Worm (Caenorhabditis elegans) whole organism, L4 larva: Measurements from ENCODE around the gene W08E12.2.

Experiments used
- F10B5.3 ChIP-seq: sonication (generic microtip); optimal IDR thresholded peaks from 2 replicates; lab custom pipeline; 2016; ENCODE audit warnings: mild to moderate bottlenecking, missing genetic modification characterization, missing compliant biosample characterization
- F26F4.8 ChIP-seq: fragments of 200-800 bp; sonication (Bioruptor generic); conservative IDR thresholded peaks from 2 replicates; pipeline ENCODE4 v1.3.6; 2022; ENCODE audit warnings: missing genetic modification characterization, missing compliant biosample characterization
- T20F7.1 ChIP-seq: fragments of 200-800 bp; sonication (Bioruptor generic); optimal IDR thresholded peaks from 2 replicates; lab custom pipeline; 2018; ENCODE audit warnings: mild to moderate bottlenecking, missing genetic modification characterization, missing compliant biosample characterization
- Y105C5A.15 ChIP-seq: fragments of 200-800 bp; sonication (Bioruptor generic); IDR thresholded peaks from 2 replicates; pipeline ENCODE4 v1.3.6; 2022; ENCODE audit warnings: missing genetic modification characterization, missing compliant biosample characterization
- Y5F2A.4 ChIP-seq: fragments of 200-800 bp; sonication (Bioruptor generic); optimal IDR thresholded peaks from 2 replicates; lab custom pipeline; 2018; ENCODE audit warnings: mild to moderate bottlenecking, missing genetic modification characterization, missing compliant biosample characterization
- aha-1 ChIP-seq: fragments of 150-350 bp; peaks from one replicate; lab custom pipeline; 2014; ENCODE audit warnings: missing biosample characterization, missing genetic modification characterization
- arid-1 ChIP-seq: fragments of 200-800 bp; sonication (Bioruptor generic); conservative IDR thresholded peaks from 2 replicates; pipeline ENCODE4 v1.3.6; 2022; ENCODE audit warnings: missing genetic modification reagents, missing genetic modification characterization, missing compliant biosample characterization
- attf-4 ChIP-seq: sonication (generic microtip); optimal IDR thresholded peaks from 3 replicates; lab custom pipeline; 2017; ENCODE audit warnings: missing biosample characterization, missing genetic modification characterization
- ceh-28 ChIP-seq: fragments of 150-350 bp; optimal IDR thresholded peaks from 2 replicates; lab custom pipeline; 2014; ENCODE audit warnings: missing biosample characterization, missing genetic modification reagents, missing genetic modification characterization
- ctbp-1 ChIP-seq: fragments of 200-800 bp; sonication (Bioruptor generic); IDR thresholded peaks from 2 replicates; pipeline ENCODE4 v1.3.6; 2022; ENCODE audit warnings: missing genetic modification reagents, missing genetic modification characterization, missing compliant biosample characterization
- daf-16 ChIP-seq, 3 experiments: sonication (generic microtip); optimal IDR thresholded peaks; 2 replicates each; lab custom pipeline; 2016 to 2017; ENCODE audit warnings: missing genetic modification characterization in 3 of 3, missing genetic modification reagents in 3 of 3, mild to moderate bottlenecking in 2 of 3, missing compliant biosample characterization in 2 of 3, missing biosample characterization in 1 of 3, moderate library complexity in 1 of 3
- dmd-9 ChIP-seq: fragments of 200-800 bp; sonication (Bioruptor generic); IDR thresholded peaks from 2 replicates; pipeline ENCODE4 v1.3.6; 2022; ENCODE audit warnings: missing genetic modification reagents, missing genetic modification characterization, missing compliant biosample characterization
- dpl-1 ChIP-seq: fragments of 150-350 bp; optimal IDR thresholded peaks from 2 replicates; lab custom pipeline; 2014; ENCODE audit warnings: missing biosample characterization, missing genetic modification reagents, missing genetic modification characterization
- duxl-1 ChIP-seq: sonication (generic microtip); optimal IDR thresholded peaks from 2 replicates; lab custom pipeline; 2016; ENCODE audit warnings: mild to moderate bottlenecking, missing genetic modification characterization, moderate library complexity, missing compliant biosample characterization; ENCODE audit not compliant: poor library complexity
- egl-27 ChIP-seq: sonication (generic microtip); optimal IDR thresholded peaks from 3 replicates; lab custom pipeline; 2017; ENCODE audit warnings: missing biosample characterization, missing genetic modification reagents, missing genetic modification characterization
- egl-43 ChIP-seq: fragments of 200-800 bp; sonication (Bioruptor generic); IDR thresholded peaks from 2 replicates; pipeline ENCODE4 v1.3.6; 2022; ENCODE audit warnings: missing genetic modification reagents, missing genetic modification characterization, missing compliant biosample characterization
- fkh-10 ChIP-seq: fragments of 150-350 bp; optimal IDR thresholded peaks from 2 replicates; lab custom pipeline; 2014; ENCODE audit warnings: missing biosample characterization, missing genetic modification reagents, missing genetic modification characterization
- jun-1 ChIP-seq: fragments of 150-350 bp; optimal IDR thresholded peaks from 2 replicates; lab custom pipeline; 2014; ENCODE audit warnings: missing biosample characterization, missing genetic modification reagents, missing genetic modification characterization
- lim-7 ChIP-seq: fragments of 200-800 bp; sonication (Bioruptor generic); IDR thresholded peaks from 2 replicates; pipeline ENCODE4 v1.3.6; 2022; ENCODE audit warnings: missing genetic modification characterization, missing compliant biosample characterization
- lin-1 ChIP-seq: fragments of 200-800 bp; sonication (Bioruptor generic); IDR thresholded peaks from 2 replicates; pipeline ENCODE4 v1.3.6; 2022; ENCODE audit warnings: missing genetic modification reagents, missing genetic modification characterization, missing compliant biosample characterization
- lin-29 ChIP-seq: fragments of 200-800 bp; sonication (Bioruptor generic); IDR thresholded peaks from 2 replicates; pipeline ENCODE4 v1.3.6; 2022; ENCODE audit warnings: missing genetic modification reagents, missing genetic modification characterization, missing compliant biosample characterization
- lin-38 ChIP-seq: fragments of 200-800 bp; sonication (Bioruptor generic); IDR thresholded peaks from 2 replicates; pipeline ENCODE4 v1.3.6; 2022; ENCODE audit warnings: missing genetic modification reagents, missing genetic modification characterization, missing compliant biosample characterization
- lsy-2 ChIP-seq, 2 experiments: fragments of 150-350 bp in 1 of 2; sonication (generic microtip) in 1 of 2; optimal IDR thresholded peaks; 2 replicates each; lab custom pipeline; 2014 to 2017; ENCODE audit warnings: missing biosample characterization in 2 of 2, missing genetic modification characterization in 2 of 2
- mdl-1 ChIP-seq, 2 experiments: fragments of 150-350 bp in 1 of 2; sonication (generic microtip) in 1 of 2; optimal IDR thresholded peaks; 2 replicates each; lab custom pipeline; 2014 to 2017; ENCODE audit warnings: missing biosample characterization in 2 of 2, missing genetic modification characterization in 2 of 2
- mdt-29 ChIP-seq: fragments of 200-800 bp; sonication (Bioruptor generic); IDR thresholded peaks from 2 replicates; pipeline ENCODE4 v1.3.6; 2022; ENCODE audit warnings: missing genetic modification reagents, missing genetic modification characterization, missing compliant biosample characterization
- nhr-10 ChIP-seq: fragments of 150-350 bp; optimal IDR thresholded peaks from 2 replicates; lab custom pipeline; 2014; ENCODE audit warnings: missing biosample characterization, missing genetic modification characterization
- nhr-102 ChIP-seq: sonication (generic microtip); optimal IDR thresholded peaks from 2 replicates; lab custom pipeline; 2016; ENCODE audit warnings: mild to moderate bottlenecking, missing genetic modification characterization, moderate library complexity, missing compliant biosample characterization
- nhr-25 ChIP-seq: sonication (generic microtip); optimal IDR thresholded peaks from 2 replicates; lab custom pipeline; 2017; ENCODE audit warnings: missing genetic modification characterization, mild to moderate bottlenecking, missing compliant biosample characterization, antibody characterized with exemption, moderate library complexity, borderline replicate concordance; ENCODE audit not compliant: insufficient read depth
- nhr-28 ChIP-seq: fragments of 150-350 bp; optimal IDR thresholded peaks from 2 replicates; lab custom pipeline; 2014; ENCODE audit warnings: missing biosample characterization, missing genetic modification characterization
- nhr-41 ChIP-seq: fragments of 200-800 bp; sonication (Bioruptor generic); IDR thresholded peaks from 2 replicates; pipeline ENCODE4 v1.3.6; 2022; ENCODE audit warnings: missing genetic modification reagents, missing genetic modification characterization, missing compliant biosample characterization
- nhr-76 ChIP-seq: fragments of 150-350 bp; optimal IDR thresholded peaks from 2 replicates; lab custom pipeline; 2014; ENCODE audit warnings: missing biosample characterization, missing genetic modification characterization
- nhr-77 ChIP-seq: fragments of 150-350 bp; optimal IDR thresholded peaks from 2 replicates; lab custom pipeline; 2014; ENCODE audit warnings: missing biosample characterization, missing genetic modification characterization
- pha-4 ChIP-seq, 2 experiments: fragments of 150-350 bp in 1 of 2; fragments of 200-800 bp in 1 of 2; sonication (Bioruptor generic) in 1 of 2; IDR thresholded peaks in 1 of 2; optimal IDR thresholded peaks in 1 of 2; 2 replicates each; pipeline versions ENCODE4 v1.3.6 to Lab custom; 2014 to 2022; ENCODE audit warnings: missing genetic modification characterization in 2 of 2, missing genetic modification reagents in 2 of 2, missing biosample characterization in 1 of 2, missing compliant biosample characterization in 1 of 2
- php-3 ChIP-seq: fragments of 200-800 bp; sonication (Bioruptor generic); IDR thresholded peaks from 2 replicates; pipeline ENCODE4 v1.3.6; 2022; ENCODE audit warnings: missing genetic modification reagents, missing genetic modification characterization, missing compliant biosample characterization
- pqm-1 ChIP-seq: sonication (generic microtip); optimal IDR thresholded peaks from 2 replicates; lab custom pipeline; 2017; ENCODE audit warnings: missing biosample characterization, missing genetic modification characterization
- saeg-2 ChIP-seq: fragments of 200-800 bp; sonication (Bioruptor generic); IDR thresholded peaks from 2 replicates; pipeline ENCODE4 v1.3.6; 2022; ENCODE audit warnings: missing genetic modification reagents, missing genetic modification characterization, missing compliant biosample characterization
- snpc-1.2 ChIP-seq: fragments of 200-800 bp; sonication (Bioruptor generic); IDR thresholded peaks from 2 replicates; pipeline ENCODE4 v1.3.6; 2022; ENCODE audit warnings: missing genetic modification reagents, missing genetic modification characterization, missing compliant biosample characterization
- snpc-4 ChIP-seq: fragments of 150-350 bp; optimal IDR thresholded peaks from 2 replicates; lab custom pipeline; 2014; ENCODE audit warnings: missing biosample characterization, missing genetic modification characterization
- spr-1 ChIP-seq: sonication (generic microtip); optimal IDR thresholded peaks from 2 replicates; lab custom pipeline; 2016; ENCODE audit warnings: mild to moderate bottlenecking, missing genetic modification characterization, missing compliant biosample characterization
- spr-3 ChIP-seq: fragments of 200-800 bp; sonication (Bioruptor generic); optimal IDR thresholded peaks from 2 replicates; lab custom pipeline; 2018; ENCODE audit warnings: mild to moderate bottlenecking, missing genetic modification characterization, missing compliant biosample characterization
- tag-97 ChIP-seq: fragments of 200-800 bp; sonication (Bioruptor generic); IDR thresholded peaks from 2 replicates; pipeline ENCODE4 v1.3.6; 2022; ENCODE audit warnings: missing genetic modification characterization, missing compliant biosample characterization
- unc-39 ChIP-seq: sonication (generic microtip); optimal IDR thresholded peaks from 2 replicates; lab custom pipeline; 2017; ENCODE audit warnings: missing biosample characterization, missing genetic modification characterization
- vab-7 ChIP-seq: fragments of 200-800 bp; sonication (Bioruptor generic); IDR thresholded peaks from 2 replicates; pipeline ENCODE4 v1.3.6; 2022; ENCODE audit warnings: missing genetic modification reagents, missing genetic modification characterization, missing compliant biosample characterization
- zag-1 ChIP-seq: fragments of 150-350 bp; optimal IDR thresholded peaks from 2 replicates; lab custom pipeline; 2014; ENCODE audit warnings: missing biosample characterization, missing genetic modification characterization
- zfp-2 ChIP-seq: sonication (generic microtip); optimal IDR thresholded peaks from 2 replicates; lab custom pipeline; 2016; ENCODE audit warnings: mild to moderate bottlenecking, missing genetic modification characterization, missing compliant biosample characterization
- zip-2 ChIP-seq: fragments of 150-350 bp; optimal IDR thresholded peaks from 2 replicates; lab custom pipeline; 2014; ENCODE audit warnings: missing biosample characterization, missing genetic modification characterization
- ztf-11 ChIP-seq: fragments of 150-350 bp; optimal IDR thresholded peaks from 2 replicates; lab custom pipeline; 2014; ENCODE audit warnings: missing biosample characterization, missing genetic modification characterization

Gene W08E12.2

ce11 chrIV:3338176-3338575 is 32.5 kb downstream of the W08E12.2 start:
- peak; percentile 66 for TF ChIP-seq ctbp-1
- 0 out of 2 replicates have a peak, but pooled peaks have one; percentile 32 for TF ChIP-seq lin-38 (GFP tag; lab: Robert Waterston, UW)
- 0 out of 2 replicates have a peak, but pooled peaks have one; percentile 26 for TF ChIP-seq snpc-1.2 (GFP tag; lab: Robert Waterston, UW)
- peak; percentile 27 for TF ChIP-seq Y5F2A.4 (GFP tag; lab: Kevin White, UChicago)
- TF ChIP-seq mdt-29 (GFP tag; lab: Robert Waterston, UW), result no peak
- TF ChIP-seq lim-7 (GFP tag; lab: Robert Waterston, UW), result peak; percentile 63; the same call in 1 of the 2 replicates
- peak; percentile 8 for TF ChIP-seq ceh-28 (tag; lab: Kevin White, UChicago)
- TF ChIP-seq nhr-10 (tag; lab: Kevin White, UChicago), result no peak
- TF ChIP-seq arid-1 (GFP tag; lab: Robert Waterston, UW), result 0 out of 2 replicates have a peak, but pooled peaks have one; percentile 4
- 0 out of 2 replicates have a peak, but pooled peaks have one; percentile 16 for TF ChIP-seq egl-43 (GFP tag; lab: Robert Waterston, UW)
- TF ChIP-seq lin-1 (GFP tag; lab: Robert Waterston, UW), result peak; percentile 68; the same call in 1 of the 2 replicates
- no peak for TF ChIP-seq spr-3 (GFP tag; lab: Kevin White, UChicago)

- no peak for TF ChIP-seq jun-1 (tag; lab: Kevin White, UChicago)
- TF ChIP-seq Y105C5A.15 (GFP tag; lab: Robert Waterston, UW), result no peak
- TF ChIP-seq nhr-41 (GFP tag; lab: Robert Waterston, UW), result no peak
- TF ChIP-seq nhr-76, result no peak
- no peak for TF ChIP-seq lin-29 (GFP tag; lab: Robert Waterston, UW)
- no peak for TF ChIP-seq dmd-9
- peak; percentile 69 for TF ChIP-seq aha-1 (tag; lab: Kevin White, UChicago)
- no peak for TF ChIP-seq saeg-2 (GFP tag; lab: Robert Waterston, UW)
- no peak for TF ChIP-seq zag-1 (tag; lab: Kevin White, UChicago)
- TF ChIP-seq daf-16 (GFP tag; optimal IDR thresholded peaks at IDR 0.05; lab: Kevin White, UChicago), result peak in 1 of 2 experiments; percentile 14
- peak; percentile 50 for TF ChIP-seq daf-16 (tag; optimal IDR thresholded peaks at IDR 0.05; lab: Kevin White, UChicago)
- no peak for TF ChIP-seq attf-4 (tag; lab: Kevin White, UChicago)
- no peak for TF ChIP-seq tag-97
- peak; percentile 63 for TF ChIP-seq fkh-10
- peak; percentile 61 for TF ChIP-seq nhr-102 (tag; lab: Kevin White, UChicago)
- peak; percentile 45 for TF ChIP-seq nhr-28
- peak; percentile 98 for TF ChIP-seq dpl-1 (GFP tag; lab: Kevin White, UChicago)
- no peak for TF ChIP-seq pqm-1 (tag; lab: Kevin White, UChicago)
- no peak for TF ChIP-seq F10B5.3 (tag; lab: Kevin White, UChicago)
- TF ChIP-seq duxl-1 (tag; lab: Kevin White, UChicago), result peak; percentile 20
- no peak for TF ChIP-seq php-3 (GFP tag; lab: Robert Waterston, UW)
- TF ChIP-seq snpc-4 (tag; lab: Kevin White, UChicago), result peak; percentile 39
- TF ChIP-seq zip-2 (tag; lab: Kevin White, UChicago), result peak; percentile 67
- TF ChIP-seq lim-7 (GFP tag; lab: Robert Waterston, UW), result no peak
- no peak for TF ChIP-seq egl-27 (tag; lab: Kevin White, UChicago)
- no peak for TF ChIP-seq ztf-11 (tag; lab: Kevin White, UChicago)
- peak; percentile 17 for TF ChIP-seq nhr-77
- TF ChIP-seq lin-1 (GFP tag; lab: Robert Waterston, UW), result no peak
- TF ChIP-seq snpc-1.2 (GFP tag; lab: Robert Waterston, UW), result no peak
- TF ChIP-seq mdt-29 (GFP tag; lab: Robert Waterston, UW), result no peak
- no peak for TF ChIP-seq zfp-2 (tag; lab: Kevin White, UChicago)
- TF ChIP-seq unc-39 (tag; lab: Kevin White, UChicago), result no peak
- TF ChIP-seq nhr-25 (tag; lab: Kevin White, UChicago), result no peak
- peak; percentile 30; the same call in 1 of the 2 replicates for TF ChIP-seq pha-4 (GFP tag; IDR thresholded peaks at IDR 0.05; lab: Robert Waterston, UW)
- TF ChIP-seq pha-4 (tag; optimal IDR thresholded peaks at IDR 0.05; lab: Kevin White, UChicago), result no peak
- TF ChIP-seq spr-3 (GFP tag; lab: Kevin White, UChicago), result no peak
- no peak for TF ChIP-seq F26F4.8 (GFP tag; lab: Robert Waterston, UW)
- TF ChIP-seq mdl-1 (tag; optimal IDR thresholded peaks at IDR 0.05; lab: Kevin White, UChicago), result peak in 1 of 2 experiments; percentile 64
- 0 out of 2 replicates have a peak, but pooled peaks have one; percentile 8 for TF ChIP-seq vab-7 (GFP tag; lab: Robert Waterston, UW)
- TF ChIP-seq spr-1 (tag; lab: Kevin White, UChicago), result peak; percentile 61
- no peak for TF ChIP-seq T20F7.1
- peak; percentile 40 to 95 for TF ChIP-seq lsy-2 (tag; optimal IDR thresholded peaks at IDR 0.05; lab: Kevin White, UChicago)
Measured at ce11 chrIV:3338676-3339075, 33.0 kb downstream of the W08E12.2 start, which contains the start of gene hrpa-1. hrpa-1 (minus strand) TSS chrIV:3338867.
